Worm (Caenorhabditis elegans) whole organism, early embryonic: Measurements from ENCODE around the gene F15A4.10.
A peak's percentile ranks its signal among the peaks of the same experiment; 100 is the strongest.

Source experiments
- B0310.2 ChIP-seq: sonication (generic microtip); optimal IDR thresholded peaks from 2 replicates; lab custom pipeline; 2016; ENCODE audit warnings: mild to moderate bottlenecking, missing genetic modification characterization, missing compliant biosample characterization
- F13C5.2 ChIP-seq: sonication (generic microtip); optimal IDR thresholded peaks from 2 replicates; lab custom pipeline; 2017; ENCODE audit warnings: mild to moderate bottlenecking, missing genetic modification characterization, inconsistent platforms, missing compliant biosample characterization
- aly-1 ChIP-seq: sonication (generic microtip); optimal IDR thresholded peaks from 2 replicates; lab custom pipeline; 2016; ENCODE audit warnings: missing genetic modification characterization, missing compliant biosample characterization
- ama-1 ChIP-seq: fragments of 150-350 bp; optimal IDR thresholded peaks from 2 replicates; lab custom pipeline; 2014
- ceh-13 ChIP-seq: fragments of 200-800 bp; sonication (Bioruptor generic); optimal IDR thresholded peaks from 2 replicates; lab custom pipeline; 2018; ENCODE audit warnings: mild to moderate bottlenecking, missing genetic modification characterization, missing compliant biosample characterization
- ceh-36 ChIP-seq: sonication (generic microtip); optimal IDR thresholded peaks from 2 replicates; lab custom pipeline; 2016; ENCODE audit warnings: missing genetic modification characterization, inconsistent platforms, missing compliant biosample characterization
- ets-7 ChIP-seq: sonication (generic microtip); optimal IDR thresholded peaks from 2 replicates; lab custom pipeline; 2016; ENCODE audit warnings: missing genotype, missing genetic modification characterization, missing compliant biosample characterization
- flt-1 ChIP-seq: fragments of 200-800 bp; sonication (Bioruptor generic); IDR thresholded peaks from 2 replicates; pipeline ENCODE4 v1.3.6; 2022; ENCODE audit warnings: missing genetic modification characterization, missing compliant biosample characterization
- hmbx-1 ChIP-seq: sonication (generic microtip); optimal IDR thresholded peaks from 2 replicates; lab custom pipeline; 2016; ENCODE audit warnings: mild to moderate bottlenecking, missing genetic modification characterization, missing compliant biosample characterization
- hmg-4 ChIP-seq: fragments of 200-800 bp; sonication (Bioruptor generic); optimal IDR thresholded peaks from 2 replicates; lab custom pipeline; 2018; ENCODE audit warnings: mild to moderate bottlenecking, missing genetic modification characterization, missing compliant biosample characterization
- hnd-1 ChIP-seq: sonication (generic microtip); optimal IDR thresholded peaks from 2 replicates; lab custom pipeline; 2016; ENCODE audit warnings: missing genetic modification characterization, missing compliant biosample characterization
- pes-1 ChIP-seq: fragments of 200-800 bp; sonication (Bioruptor generic); IDR thresholded peaks from 2 replicates; pipeline ENCODE4 v1.3.6; 2022; ENCODE audit warnings: missing genetic modification reagents, missing genetic modification characterization, missing compliant biosample characterization
- scrt-1 ChIP-seq: fragments of 200-800 bp; sonication (Bioruptor generic); IDR thresholded peaks from 2 replicates; pipeline ENCODE4 v1.3.6; 2022; ENCODE audit warnings: missing genetic modification characterization, missing compliant biosample characterization
- sea-1 ChIP-seq: fragments of 200-800 bp; sonication (Bioruptor generic); conservative IDR thresholded peaks from 2 replicates; pipeline ENCODE4 v1.3.6; 2022; ENCODE audit warnings: missing genetic modification characterization, missing compliant biosample characterization
- tbx-11 ChIP-seq: fragments of 200-800 bp; sonication (Bioruptor generic); IDR thresholded peaks from 2 replicates; pipeline ENCODE4 v1.3.6; 2022; ENCODE audit warnings: missing genetic modification characterization, missing compliant biosample characterization
- tbx-37 ChIP-seq: fragments of 200-800 bp; sonication (Bioruptor generic); conservative IDR thresholded peaks from 2 replicates; pipeline ENCODE4 v1.3.6; 2022; ENCODE audit warnings: missing genetic modification reagents, missing genetic modification characterization, missing compliant biosample characterization
- tra-4 ChIP-seq: sonication (generic microtip); optimal IDR thresholded peaks from 2 replicates; lab custom pipeline; 2017; ENCODE audit warnings: missing genetic modification characterization, missing compliant biosample characterization

The F15A4.10 gene

DNA sequence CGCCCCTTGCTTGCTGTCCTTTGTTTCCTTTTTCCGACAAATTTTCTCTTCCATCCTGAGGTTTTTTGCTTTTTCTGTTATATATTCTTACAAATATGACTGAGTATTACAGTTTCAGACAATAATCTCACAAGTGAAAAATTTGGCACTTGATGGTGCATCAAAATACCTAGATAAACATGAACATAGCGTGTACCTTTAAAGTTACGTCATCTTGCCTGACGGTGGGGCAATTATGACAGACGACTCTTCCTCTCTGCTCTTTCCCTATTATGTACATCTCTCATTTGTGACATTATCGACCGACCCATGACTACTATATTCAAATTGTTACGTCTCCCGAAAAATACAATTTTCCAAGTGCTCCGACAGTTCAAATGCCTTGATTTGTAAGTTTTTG is 2.3 kb downstream of the F15A4.10 start, which contains the start of gene fbxb-102:
Gene fbxb-102, plus strand, starts transcription at position 301 of the 400 bp plus-strand sequence.
- TF ChIP-seq F13C5.2 (tag; lab: Kevin White, UChicago) (no peak), tra-4 (tag; lab: Kevin White, UChicago) (no peak), tbx-11 (no peak), B0310.2 (tag; lab: Kevin White, UChicago) (no peak), ama-1 (lab: Kevin White, UChicago) (no peak), ets-7 (no peak), tbx-37 (GFP tag; lab: Robert Waterston, UW) (no peak), hmbx-1 (tag; lab: Kevin White, UChicago) (no peak), flt-1 (GFP tag; lab: Robert Waterston, UW) (no peak), pes-1 (no peak), ceh-13 (GFP tag; lab: Kevin White, UChicago) (no peak), sea-1 (GFP tag; lab: Robert Waterston, UW) (no peak), ceh-36 (tag; lab: Kevin White, UChicago) (no peak), aly-1 (tag; lab: Kevin White, UChicago) (no peak), hnd-1 (tag; lab: Kevin White, UChicago) (no peak)

- TF ChIP-seq hnd-1 (tag; lab: Kevin White, UChicago) (no peak), scrt-1 (GFP tag; lab: Robert Waterston, UW) (no peak), sea-1 (GFP tag; lab: Robert Waterston, UW) (no peak), pes-1 (no peak), aly-1 (tag; lab: Kevin White, UChicago) (no peak), F13C5.2 (tag; lab: Kevin White, UChicago) (no peak), ets-7 (no peak), B0310.2 (tag; lab: Kevin White, UChicago) (no peak), ceh-36 (tag; lab: Kevin White, UChicago) (no peak), tra-4 (tag; lab: Kevin White, UChicago) (no peak), flt-1 (GFP tag; lab: Robert Waterston, UW) (no peak), tbx-11 (no peak), ama-1 (lab: Kevin White, UChicago) (no peak), hmg-4 (GFP tag; lab: Kevin White, UChicago) (no peak), ceh-13 (GFP tag; lab: Kevin White, UChicago) (no peak), tbx-37 (GFP tag; lab: Robert Waterston, UW) (no peak)
These were observed 3.3 kb downstream of the F15A4.10 start for ce11 chrII:12481645-12482044.

- TF ChIP-seq hmbx-1 (tag; lab: Kevin White, UChicago) = no peak
- TF ChIP-seq ceh-13 (GFP tag; lab: Kevin White, UChicago) = no peak
- TF ChIP-seq tbx-37 (GFP tag; lab: Robert Waterston, UW) = no peak
- no peak for TF ChIP-seq tra-4 (tag; lab: Kevin White, UChicago)
- no peak for TF ChIP-seq ets-7
- TF ChIP-seq tbx-11 = no peak
- no peak for TF ChIP-seq flt-1 (GFP tag; lab: Robert Waterston, UW)
- TF ChIP-seq pes-1 = no peak
- no peak for TF ChIP-seq ama-1 (lab: Kevin White, UChicago)
- TF ChIP-seq aly-1 (tag; lab: Kevin White, UChicago) = no peak
- no peak for TF ChIP-seq sea-1 (GFP tag; lab: Robert Waterston, UW)
- no peak for TF ChIP-seq ceh-36 (tag; lab: Kevin White, UChicago)
- no peak for TF ChIP-seq B0310.2 (tag; lab: Kevin White, UChicago)
- no peak for TF ChIP-seq hnd-1 (tag; lab: Kevin White, UChicago)
- TF ChIP-seq F13C5.2 (tag; lab: Kevin White, UChicago) = no peak
- no peak for TF ChIP-seq hmg-4 (GFP tag; lab: Kevin White, UChicago)
These were observed 4.1 kb downstream of the F15A4.10 start, which contains the start of gene arrd-9 for ce11 chrII:12480811-12481210. Gene arrd-9, minus strand, starts transcription at chrII:12480911.

- TF ChIP-seq B0310.2 (tag; lab: Kevin White, UChicago) (no peak), hnd-1 (tag; lab: Kevin White, UChicago) (no peak), hmg-4 (GFP tag; lab: Kevin White, UChicago) (no peak), tbx-37 (GFP tag; lab: Robert Waterston, UW) (no peak), ceh-36 (tag; lab: Kevin White, UChicago) (no peak), aly-1 (tag; lab: Kevin White, UChicago) (no peak), pes-1 (no peak), tra-4 (tag; lab: Kevin White, UChicago) (no peak), sea-1 (GFP tag; lab: Robert Waterston, UW) (no peak), hmbx-1 (tag; lab: Kevin White, UChicago) (no peak), flt-1 (GFP tag; lab: Robert Waterston, UW) (no peak), tbx-11 (no peak)
These were observed 11.6 kb downstream of the F15A4.10 start, which contains the start of gene srg-17 for ce11 chrII:12473406-12473805. Gene srg-17, plus strand, starts transcription at chrII:12473706.

ce11 chrII:12471138-12471855 is 13.7 kb downstream of the F15A4.10 start, which contains the start of the genes F15A4.5 and phat-8:
Gene F15A4.5, minus strand, starts transcription at chrII:12471238.
Gene phat-8, plus strand, starts transcription at chrII:12471805.
- TF ChIP-seq sea-1 (GFP tag; lab: Robert Waterston, UW) (no peak), ama-1 (lab: Kevin White, UChicago) (no peak), scrt-1 (GFP tag; lab: Robert Waterston, UW) (no peak), aly-1 (tag; lab: Kevin White, UChicago) (no peak), B0310.2 (tag; lab: Kevin White, UChicago) (no peak), tbx-11 (no peak), pes-1 (no peak), F13C5.2 (tag; lab: Kevin White, UChicago) (no peak), ceh-36 (tag; lab: Kevin White, UChicago) (no peak), tbx-37 (GFP tag; lab: Robert Waterston, UW) (no peak), tra-4 (tag; lab: Kevin White, UChicago) (no peak), ets-7 (no peak), hmg-4 (GFP tag; lab: Kevin White, UChicago) (no peak), hnd-1 (tag; lab: Kevin White, UChicago) (no peak), flt-1 (GFP tag; lab: Robert Waterston, UW) (no peak), hmbx-1 (tag; lab: Kevin White, UChicago) (no peak), ceh-13 (GFP tag; lab: Kevin White, UChicago) (no peak)

DNA sequence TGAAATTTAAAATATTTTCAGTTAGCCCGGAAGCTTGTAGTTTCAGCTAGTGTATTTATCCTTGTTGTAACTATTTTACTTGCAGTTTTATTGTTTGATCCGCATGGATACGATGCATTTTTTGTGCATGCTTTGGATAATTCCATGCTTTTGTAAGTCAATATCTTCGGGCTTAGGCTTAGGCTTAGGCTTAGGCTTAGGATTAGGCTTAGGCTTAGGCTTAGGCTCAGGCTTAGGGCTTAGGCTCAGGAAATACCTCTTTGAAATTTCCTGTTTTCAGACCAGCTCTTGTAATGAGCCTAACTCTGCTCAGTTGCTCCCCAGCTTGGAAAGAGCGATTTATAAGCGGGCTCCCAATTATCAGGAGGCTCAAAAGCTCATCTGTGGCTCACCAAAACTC is 17.9 kb downstream of the F15A4.10 start, which contains the start of gene srg-16:
Gene srg-16, plus strand, starts transcription at position 87 of the 400 bp plus-strand sequence.
- TF ChIP-seq F13C5.2 (tag; lab: Kevin White, UChicago) (no peak), hnd-1 (tag; lab: Kevin White, UChicago) (no peak), hmg-4 (GFP tag; lab: Kevin White, UChicago) (no peak), tra-4 (tag; lab: Kevin White, UChicago) (no peak), B0310.2 (tag; lab: Kevin White, UChicago) (no peak), aly-1 (tag; lab: Kevin White, UChicago) (no peak), ceh-36 (tag; lab: Kevin White, UChicago) (peak; percentile 63), hmbx-1 (tag; lab: Kevin White, UChicago) (no peak)
